Worm (Caenorhabditis elegans): ENCODE results near the gene srh-170.

DNA sequence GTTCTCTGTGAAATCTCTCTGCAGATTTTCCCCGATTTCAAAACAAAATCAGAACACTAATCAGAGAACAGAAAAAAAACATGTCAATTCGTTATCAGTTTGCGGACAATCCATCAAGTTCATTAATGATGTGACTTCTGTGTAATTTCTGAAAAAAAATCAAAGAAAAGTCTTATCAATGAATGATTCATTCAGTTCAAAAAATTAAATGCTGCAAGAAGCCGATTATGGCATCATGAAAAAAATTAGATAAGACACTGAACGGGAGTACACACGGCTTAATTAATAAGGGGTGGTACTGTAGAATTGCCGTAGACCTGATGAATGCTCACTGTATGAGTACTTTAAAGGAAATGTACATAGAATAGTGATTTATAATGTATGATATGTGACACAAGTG, 47.5 kb upstream of the srh-170 start:
- TF ChIP-seq tab-1 (GFP tag; IDR thresholded peaks at IDR 0.05), result no peak
- TF ChIP-seq klf-2 (GFP tag; conservative IDR thresholded peaks at IDR 0.05), result no peak
- no peak for TF ChIP-seq T22C8.4 (GFP tag; IDR thresholded peaks at IDR 0.05)
- TF ChIP-seq ztf-23 (GFP tag; IDR thresholded peaks at IDR 0.05), result no peak
- no peak for TF ChIP-seq flt-1 (GFP tag; IDR thresholded peaks at IDR 0.05)
- TF ChIP-seq ztf-29 (GFP tag; IDR thresholded peaks at IDR 0.05), result no peak
- TF ChIP-seq ref-1 (GFP tag; conservative IDR thresholded peaks at IDR 0.05), result no peak
- TF ChIP-seq cog-1 (tag; optimal IDR thresholded peaks at IDR 0.05), result no peak

Data from whole organism, midembryonic.